Worm (Caenorhabditis elegans) whole organism, young adult: ENCODE results near the gene R09E10.6.

ENCODE experiments used
- B0035.1 ChIP-seq: sonication (generic microtip); optimal IDR thresholded peaks from 2 replicates; lab custom pipeline; 2016; ENCODE audit warnings: missing genetic modification characterization, mild to moderate bottlenecking, missing compliant biosample characterization, missing genotype, missing genetic modification reagents
- B0336.3 ChIP-seq: fragments of 200-800 bp; sonication (Bioruptor generic); IDR thresholded peaks from 2 replicates; pipeline ENCODE4 v1.3.6; 2022; ENCODE audit warnings: missing genetic modification characterization, missing compliant biosample characterization
- D2030.7 ChIP-seq: fragments of 200-800 bp; sonication (Bioruptor generic); IDR thresholded peaks from 2 replicates; pipeline ENCODE4 v1.3.6; 2022; ENCODE audit warnings: missing genetic modification reagents, missing genetic modification characterization, missing compliant biosample characterization
- F22D6.2 ChIP-seq: sonication (generic microtip); optimal IDR thresholded peaks from 2 replicates; lab custom pipeline; 2016; ENCODE audit warnings: mild to moderate bottlenecking, missing genetic modification characterization, missing compliant biosample characterization
- F39B2.1 ChIP-seq: fragments of 200-800 bp; sonication (Bioruptor generic); IDR thresholded peaks from 2 replicates; pipeline ENCODE4 v1.3.6; 2022; ENCODE audit warnings: missing genetic modification reagents, missing genetic modification characterization, missing compliant biosample characterization
- K12H6.12 ChIP-seq: fragments of 200-800 bp; sonication (Bioruptor generic); optimal IDR thresholded peaks from 2 replicates; lab custom pipeline; 2018; ENCODE audit warnings: mild to moderate bottlenecking, missing genetic modification characterization, missing compliant biosample characterization
- T07F8.4 ChIP-seq: sonication (generic microtip); optimal IDR thresholded peaks from 2 replicates; lab custom pipeline; 2016; ENCODE audit warnings: mild to moderate bottlenecking, missing genetic modification characterization, moderate library complexity, missing compliant biosample characterization
- Y67H2A.10 ChIP-seq: fragments of 200-800 bp; sonication (Bioruptor generic); conservative IDR thresholded peaks from 2 replicates; pipeline ENCODE4 v1.3.6; 2022; ENCODE audit warnings: missing genetic modification reagents, missing genetic modification characterization, missing compliant biosample characterization
- Y95B8A.8 ChIP-seq: fragments of 200-800 bp; sonication (Bioruptor generic); IDR thresholded peaks from 2 replicates; pipeline ENCODE4 v1.3.6; 2022; ENCODE audit warnings: missing genetic modification reagents, missing genetic modification characterization, missing compliant biosample characterization
- ZK185.1 ChIP-seq: sonication (generic microtip); optimal IDR thresholded peaks from 2 replicates; lab custom pipeline; 2016; ENCODE audit warnings: mild to moderate bottlenecking, missing genetic modification characterization, missing compliant biosample characterization; ENCODE audit not compliant: poor library complexity, severe bottlenecking
- aptf-2 ChIP-seq: fragments of 200-800 bp; sonication (Bioruptor generic); conservative IDR thresholded peaks from 2 replicates; pipeline ENCODE4 v1.3.6; 2022; ENCODE audit warnings: missing genetic modification reagents, missing genetic modification characterization, missing compliant biosample characterization
- attf-5 ChIP-seq: fragments of 200-800 bp; sonication (Bioruptor generic); optimal IDR thresholded peaks from 2 replicates; lab custom pipeline; 2018; ENCODE audit warnings: mild to moderate bottlenecking, missing genetic modification characterization, missing compliant biosample characterization
- bed-1 ChIP-seq: fragments of 200-800 bp; sonication (Bioruptor generic); IDR thresholded peaks from 2 replicates; pipeline ENCODE4 v1.3.6; 2022; ENCODE audit warnings: missing genetic modification reagents, missing genetic modification characterization, missing compliant biosample characterization
- cebp-2 ChIP-seq: fragments of 200-800 bp; sonication (Bioruptor generic); IDR thresholded peaks from 2 replicates; pipeline ENCODE4 v1.3.6; 2022; ENCODE audit warnings: missing genetic modification characterization, missing compliant biosample characterization
- ceh-79 ChIP-seq: sonication (generic microtip); optimal IDR thresholded peaks from 2 replicates; lab custom pipeline; 2017; ENCODE audit warnings: mild to moderate bottlenecking, missing genetic modification characterization, missing compliant biosample characterization
- ceh-91 ChIP-seq: fragments of 200-800 bp; sonication (Bioruptor generic); IDR thresholded peaks from 2 replicates; pipeline ENCODE4 v1.3.6; 2022; ENCODE audit warnings: missing genetic modification reagents, missing genetic modification characterization, missing compliant biosample characterization
- die-1 ChIP-seq: sonication (generic microtip); optimal IDR thresholded peaks from 2 replicates; lab custom pipeline; 2016; ENCODE audit warnings: missing genotype, mild to moderate bottlenecking, missing genetic modification characterization, missing compliant biosample characterization
- efl-1 ChIP-seq: fragments of 150-350 bp; optimal IDR thresholded peaks from 2 replicates; lab custom pipeline; 2014; ENCODE audit warnings: missing biosample characterization, missing genetic modification reagents, missing genetic modification characterization
- gei-17 ChIP-seq: fragments of 200-800 bp; sonication (Bioruptor generic); optimal IDR thresholded peaks from 2 replicates; lab custom pipeline; 2018; ENCODE audit warnings: mild to moderate bottlenecking, missing genetic modification characterization, missing compliant biosample characterization
- him-1 ChIP-seq: sonication (generic microtip); optimal IDR thresholded peaks from 2 replicates; lab custom pipeline; 2016; ENCODE audit warnings: missing genotype, missing genetic modification reagents, missing genetic modification characterization, missing compliant biosample characterization
- hlh-12 ChIP-seq: sonication (generic microtip); optimal IDR thresholded peaks from 2 replicates; lab custom pipeline; 2016; ENCODE audit warnings: missing genetic modification characterization, missing compliant biosample characterization
- hlh-26 ChIP-seq: fragments of 200-800 bp; sonication (Bioruptor generic); conservative IDR thresholded peaks from 2 replicates; pipeline ENCODE4 v1.3.6; 2022; ENCODE audit warnings: missing genetic modification reagents, missing genetic modification characterization, missing compliant biosample characterization
- hrde-1 ChIP-seq: sonication (generic microtip); optimal IDR thresholded peaks from 2 replicates; lab custom pipeline; 2016; ENCODE audit warnings: missing genetic modification characterization, mild to moderate bottlenecking, missing compliant biosample characterization, moderate library complexity, missing genotype, missing genetic modification reagents, borderline replicate concordance
- lag-1 ChIP-seq: fragments of 200-800 bp; sonication (Bioruptor generic); IDR thresholded peaks from 2 replicates; pipeline ENCODE4 v1.3.6; 2022; ENCODE audit warnings: missing genetic modification reagents, missing genetic modification characterization, missing compliant biosample characterization
- let-526 ChIP-seq: fragments of 200-800 bp; sonication (Bioruptor generic); IDR thresholded peaks from 2 replicates; pipeline ENCODE4 v1.3.6; 2022; ENCODE audit warnings: missing genetic modification reagents, missing genetic modification characterization, missing compliant biosample characterization
- lin-26 ChIP-seq: fragments of 200-800 bp; sonication (Bioruptor generic); IDR thresholded peaks from 2 replicates; pipeline ENCODE4 v1.3.6; 2022; ENCODE audit warnings: missing genetic modification reagents, missing genetic modification characterization, missing compliant biosample characterization
- lin-35 ChIP-seq, 3 experiments: fragments of 150-350 bp in 2 of 3; sonication (generic microtip) in 1 of 3; optimal IDR thresholded peaks; 2 replicates each; lab custom pipeline; 2014 to 2018; ENCODE audit warnings: missing biosample characterization in 3 of 3, missing genetic modification characterization in 3 of 3, missing genetic modification reagents in 3 of 3
- lin-54 ChIP-seq: fragments of 200-800 bp; sonication (Bioruptor generic); optimal IDR thresholded peaks from 2 replicates; lab custom pipeline; 2018; ENCODE audit warnings: mild to moderate bottlenecking, missing genetic modification characterization, missing compliant biosample characterization
- lsy-27 ChIP-seq: sonication (generic microtip); optimal IDR thresholded peaks from 2 replicates; lab custom pipeline; 2017; ENCODE audit warnings: missing genetic modification characterization, mild to moderate bottlenecking, missing compliant biosample characterization, antibody characterized with exemption, missing genotype, borderline replicate concordance; ENCODE audit not compliant: insufficient read depth
- mcd-1 ChIP-seq: fragments of 200-800 bp; sonication (Bioruptor generic); IDR thresholded peaks from 2 replicates; pipeline ENCODE4 v1.3.6; 2022; ENCODE audit warnings: missing genetic modification reagents, missing genetic modification characterization, missing compliant biosample characterization
- mxl-1 ChIP-seq: sonication (generic microtip); optimal IDR thresholded peaks from 2 replicates; lab custom pipeline; 2016; ENCODE audit warnings: missing genetic modification characterization, missing compliant biosample characterization
- nfya-1 ChIP-seq: sonication (generic microtip); optimal IDR thresholded peaks from 2 replicates; lab custom pipeline; 2017; ENCODE audit warnings: antibody characterized with exemption, missing compliant biosample characterization, missing genetic modification characterization, borderline replicate concordance; ENCODE audit not compliant: insufficient read depth
- nfya-2 ChIP-seq: fragments of 200-800 bp; sonication (Bioruptor generic); IDR thresholded peaks from 2 replicates; pipeline ENCODE4 v1.3.6; 2022; ENCODE audit warnings: missing genetic modification reagents, missing genetic modification characterization, missing compliant biosample characterization
- nfyb-1 ChIP-seq: fragments of 200-800 bp; sonication (Bioruptor generic); IDR thresholded peaks from 2 replicates; pipeline ENCODE4 v1.3.6; 2022; ENCODE audit warnings: missing genetic modification reagents, missing genetic modification characterization, missing compliant biosample characterization
- nhr-120 ChIP-seq: fragments of 200-800 bp; sonication (Bioruptor generic); IDR thresholded peaks from 2 replicates; pipeline ENCODE4 v1.3.6; 2022; ENCODE audit warnings: missing genetic modification characterization, missing compliant biosample characterization
- pbrm-1 ChIP-seq: fragments of 200-800 bp; sonication (Bioruptor generic); IDR thresholded peaks from 2 replicates; pipeline ENCODE4 v1.3.6; 2022; ENCODE audit warnings: missing genetic modification reagents, missing genetic modification characterization, missing compliant biosample characterization
- rcor-1 ChIP-seq: fragments of 200-800 bp; sonication (Bioruptor generic); IDR thresholded peaks from 2 replicates; pipeline ENCODE4 v1.3.6; 2022; ENCODE audit warnings: missing genetic modification reagents, missing genetic modification characterization, missing compliant biosample characterization
- repo-1 ChIP-seq: sonication (generic microtip); optimal IDR thresholded peaks from 2 replicates; lab custom pipeline; 2017; ENCODE audit warnings: mild to moderate bottlenecking, missing genetic modification characterization, missing compliant biosample characterization
- rpc-1 ChIP-seq, 2 experiments: fragments of 150-350 bp in 1 of 2; sonication (generic microtip) in 1 of 2; optimal IDR thresholded peaks; 2 replicates each; lab custom pipeline; 2014 to 2018; ENCODE audit warnings: missing biosample characterization in 1 of 2, missing genetic modification characterization in 1 of 2, missing genetic modification reagents in 1 of 2, missing genotype in 1 of 2
- sdz-38 ChIP-seq: sonication (generic microtip); optimal IDR thresholded peaks from 2 replicates; lab custom pipeline; 2016; ENCODE audit warnings: missing genotype, missing genetic modification characterization, missing compliant biosample characterization
- snpc-1.1 ChIP-seq: sonication (generic microtip); optimal IDR thresholded peaks from 2 replicates; lab custom pipeline; 2017; ENCODE audit warnings: missing genetic modification characterization, mild to moderate bottlenecking, missing compliant biosample characterization, antibody characterized with exemption, moderate library complexity, missing genotype, missing genetic modification reagents; ENCODE audit not compliant: insufficient read depth
- snpc-1.3 ChIP-seq: sonication (generic microtip); optimal IDR thresholded peaks from 2 replicates; lab custom pipeline; 2017; ENCODE audit warnings: missing genetic modification characterization, mild to moderate bottlenecking, missing compliant biosample characterization, antibody characterized with exemption, moderate library complexity, missing genotype, missing genetic modification reagents; ENCODE audit not compliant: insufficient read depth
- tbp1 ChIP-seq: fragments of 200-800 bp; sonication (Bioruptor generic); optimal IDR thresholded peaks from 2 replicates; lab custom pipeline; 2018; ENCODE audit warnings: mild to moderate bottlenecking, missing genetic modification characterization, missing compliant biosample characterization
- unc-130 ChIP-seq: sonication (generic microtip); optimal IDR thresholded peaks from 2 replicates; lab custom pipeline; 2016; ENCODE audit warnings: missing genetic modification reagents, missing genetic modification characterization, missing compliant biosample characterization
- ztf-18 ChIP-seq: sonication (generic microtip); optimal IDR thresholded peaks from 2 replicates; lab custom pipeline; 2016; ENCODE audit warnings: missing genotype, mild to moderate bottlenecking, missing genetic modification characterization, missing compliant biosample characterization
- ztf-28 ChIP-seq: fragments of 200-800 bp; sonication (Bioruptor generic); IDR thresholded peaks from 2 replicates; pipeline ENCODE4 v1.3.6; 2022; ENCODE audit warnings: missing genetic modification reagents, missing genetic modification characterization, missing compliant biosample characterization
- ztf-3 ChIP-seq: fragments of 200-800 bp; sonication (Bioruptor generic); optimal IDR thresholded peaks from 2 replicates; lab custom pipeline; 2018; ENCODE audit warnings: mild to moderate bottlenecking, missing genetic modification characterization, missing compliant biosample characterization
- ztf-6 ChIP-seq: fragments of 200-800 bp; sonication (Bioruptor generic); IDR thresholded peaks from 2 replicates; pipeline ENCODE4 v1.3.6; 2022; ENCODE audit warnings: missing genetic modification reagents, missing genetic modification characterization, missing compliant biosample characterization

The R09E10.6 gene

DNA sequence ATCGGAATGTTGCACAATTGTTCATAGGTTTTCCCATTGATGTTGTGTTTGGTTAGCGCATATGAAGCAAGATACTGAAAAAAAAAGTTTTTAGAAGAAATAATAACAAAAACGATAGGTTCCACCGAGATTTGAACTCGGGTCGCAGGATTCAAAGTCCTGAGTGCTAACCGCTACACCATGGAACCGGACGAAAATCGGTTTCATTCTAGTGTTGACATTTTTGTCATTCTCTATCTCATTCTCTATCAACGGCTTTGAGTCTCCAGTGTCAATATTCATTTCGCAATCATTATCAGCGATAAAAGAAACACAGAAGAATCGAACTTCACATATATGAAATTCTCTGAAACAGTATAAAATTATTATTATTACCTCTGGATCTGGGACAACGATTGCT is 17.2 kb upstream of the R09E10.6 start (continued):
- TF ChIP-seq Y95B8A.8 (GFP tag; lab: Robert Waterston, UW) (0 out of 2 replicates have a peak, but pooled peaks have one; percentile 26), ztf-6 (GFP tag; lab: Robert Waterston, UW) (no peak), tbp1 (peak; percentile 92), attf-5 (GFP tag; lab: Kevin White, UChicago) (no peak), lin-35 (GFP tag; optimal IDR thresholded peaks at IDR 0.05; lab: Kevin White, UChicago) (no peak), ZK185.1 (peak; percentile 58), nfya-2 (GFP tag; lab: Robert Waterston, UW) (no peak), F39B2.1 (GFP tag; lab: Robert Waterston, UW) (no peak), K12H6.12 (no peak), rcor-1 (GFP tag; lab: Robert Waterston, UW) (no peak), hlh-12 (tag; lab: Kevin White, UChicago) (no peak), pbrm-1 (peak; percentile 51; the same call in 1 of the 2 replicates), lag-1 (GFP tag; lab: Robert Waterston, UW) (no peak), ztf-18 (tag; lab: Kevin White, UChicago) (peak; percentile 8), efl-1 (no peak), F22D6.2 (no peak), gei-17 (GFP tag; lab: Kevin White, UChicago) (no peak), lin-26 (GFP tag; lab: Robert Waterston, UW) (peak; percentile 71; the same call in 1 of the 2 replicates), die-1 (tag; lab: Kevin White, UChicago) (peak; percentile 51), mcd-1 (no peak), sdz-38 (tag; lab: Kevin White, UChicago) (no peak), D2030.7 (GFP tag; lab: Robert Waterston, UW) (0 out of 2 replicates have a peak, but pooled peaks have one; percentile 16), B0336.3 (GFP tag; lab: Robert Waterston, UW) (no peak), T07F8.4 (tag; lab: Kevin White, UChicago) (no peak), repo-1 (tag; lab: Kevin White, UChicago) (no peak), hlh-26 (GFP tag; lab: Robert Waterston, UW) (no peak), let-526 (GFP tag; lab: Robert Waterston, UW) (no peak), nhr-120 (no peak), Y67H2A.10 (no peak), snpc-1.1 (tag; lab: Kevin White, UChicago) (peak; percentile 54), mxl-1 (tag; lab: Kevin White, UChicago) (peak; percentile 35), rpc-1 (optimal IDR thresholded peaks at IDR 0.05; lab: Kevin White, UChicago) (peak; percentile 73), rpc-1 (tag; optimal IDR thresholded peaks at IDR 0.05; lab: Kevin White, UChicago) (peak; percentile 93), nfya-1 (tag; lab: Kevin White, UChicago) (no peak), ceh-91 (no peak), B0035.1 (tag; lab: Kevin White, UChicago) (no peak), lsy-27 (tag; lab: Kevin White, UChicago) (no peak), snpc-1.3 (tag; lab: Kevin White, UChicago) (no peak), cebp-2 (GFP tag; lab: Robert Waterston, UW) (no peak), aptf-2 (GFP tag; lab: Robert Waterston, UW) (no peak), nfyb-1 (GFP tag; lab: Robert Waterston, UW) (no peak), ztf-28 (GFP tag; lab: Robert Waterston, UW) (no peak), ztf-3 (no peak), bed-1 (GFP tag; lab: Robert Waterston, UW) (no peak), lin-54 (GFP tag; lab: Kevin White, UChicago) (no peak), him-1 (peak; percentile 68), ceh-79 (tag; lab: Kevin White, UChicago) (no peak), hrde-1 (no peak), unc-130 (GFP tag; lab: Kevin White, UChicago) (no peak)
